Worm (Caenorhabditis elegans): ENCODE measurements around the gene srh-194.
"Not testable (repeated sequence)": the region's sequence is repeated elsewhere in the genome, so short reads cannot be mapped to it uniquely, and the experiment has no call there.

Gene srh-194

ce11 chrV:4293425-4293824 lies at the start of gene srh-194:
TSS of gene srh-194 (minus strand) at chrV:4293525.
- not testable (repeated sequence) for TF ChIP-seq dao-5, W03F9.2, him-1 (tag; optimal IDR thresholded peaks at IDR 0.05)

ce11 chrV:4341736-4342135 lies 48.4 kb upstream of the srh-194 start:
- TF ChIP-seq him-1 (tag; optimal IDR thresholded peaks at IDR 0.05) (no peak), W03F9.2 (tag; optimal IDR thresholded peaks at IDR 0.05) (no peak), dao-5 (tag; optimal IDR thresholded peaks at IDR 0.05) (no peak)

ce11 chrV:4341208-4341607 lies 47.9 kb upstream of the srh-194 start, which contains the start of gene glrx-3:
TSS of gene glrx-3 (minus strand) at chrV:4341308.
- TF ChIP-seq dao-5 (tag; optimal IDR thresholded peaks at IDR 0.05) (no peak), him-1 (tag; optimal IDR thresholded peaks at IDR 0.05) (no peak), W03F9.2 (tag; optimal IDR thresholded peaks at IDR 0.05) (no peak)

ce11 chrV:4339479-4339878 lies 46.2 kb upstream of the srh-194 start:
- TF ChIP-seq him-1 (tag; optimal IDR thresholded peaks at IDR 0.05) (no peak), W03F9.2 (tag; optimal IDR thresholded peaks at IDR 0.05) (no peak), dao-5 (tag; optimal IDR thresholded peaks at IDR 0.05) (no peak)

ce11 chrV:4336462-4336861 lies 43.1 kb upstream of the srh-194 start, which contains the start of gene irld-1:
TSS of gene irld-1 (plus strand) at chrV:4336762.
- TF ChIP-seq dao-5, W03F9.2, him-1 (tag; optimal IDR thresholded peaks at IDR 0.05): not testable (repeated sequence)

- TF ChIP-seq dao-5 (tag; optimal IDR thresholded peaks at IDR 0.05) (no peak), W03F9.2 (tag; optimal IDR thresholded peaks at IDR 0.05) (no peak), him-1 (tag; optimal IDR thresholded peaks at IDR 0.05) (no peak)
These were observed 39.1 kb upstream of the srh-194 start, which contains the start of gene oac-12 for ce11 chrV:4332450-4332849. TSS of gene oac-12 (minus strand) at chrV:4332550.

ce11 chrV:4330820-4331219 lies 37.5 kb upstream of the srh-194 start:
- TF ChIP-seq W03F9.2 (tag; optimal IDR thresholded peaks at IDR 0.05), result no peak
- TF ChIP-seq him-1 (tag; optimal IDR thresholded peaks at IDR 0.05), result no peak
- no peak for TF ChIP-seq dao-5 (tag; optimal IDR thresholded peaks at IDR 0.05)

ce11 chrV:4326841-4327240 lies 33.5 kb upstream of the srh-194 start, which contains the start of gene D2063.1:
TSS of gene D2063.1 (plus strand) at chrV:4327121.
- no peak for TF ChIP-seq W03F9.2 (tag; optimal IDR thresholded peaks at IDR 0.05)
- TF ChIP-seq him-1 (tag; optimal IDR thresholded peaks at IDR 0.05), result no peak
- no peak for TF ChIP-seq dao-5 (tag; optimal IDR thresholded peaks at IDR 0.05)

- TF ChIP-seq him-1 (tag; optimal IDR thresholded peaks at IDR 0.05) (no peak), W03F9.2 (tag; optimal IDR thresholded peaks at IDR 0.05) (no peak), dao-5 (tag; optimal IDR thresholded peaks at IDR 0.05) (no peak)
These were observed 32.1 kb upstream of the srh-194 start, which contains the start of gene nhr-125 for ce11 chrV:4325415-4325814. TSS of gene nhr-125 (minus strand) at chrV:4325515.

- no peak for TF ChIP-seq dao-5 (tag; optimal IDR thresholded peaks at IDR 0.05)
- no peak for TF ChIP-seq him-1 (tag; optimal IDR thresholded peaks at IDR 0.05)
- no peak for TF ChIP-seq W03F9.2 (tag; optimal IDR thresholded peaks at IDR 0.05)
These were observed 29.4 kb upstream of the srh-194 start, which contains the start of gene R02D1.2 for ce11 chrV:4322706-4323105. TSS of gene R02D1.2 (minus strand) at chrV:4322806.

ce11 chrV:4319867-4320266 lies 26.5 kb upstream of the srh-194 start, which contains the start of gene ZC132.9:
TSS of gene ZC132.9 (minus strand) at chrV:4319967.
- TF ChIP-seq W03F9.2 (tag; optimal IDR thresholded peaks at IDR 0.05) (no peak), dao-5 (tag; optimal IDR thresholded peaks at IDR 0.05) (no peak), him-1 (tag; optimal IDR thresholded peaks at IDR 0.05) (no peak)

ce11 chrV:4315057-4315456 lies 21.7 kb upstream of the srh-194 start, which contains the start of gene srh-192:
TSS of gene srh-192 (minus strand) at chrV:4315157.
- TF ChIP-seq dao-5 (tag; optimal IDR thresholded peaks at IDR 0.05), result no peak
- TF ChIP-seq him-1 (tag; optimal IDR thresholded peaks at IDR 0.05), result no peak

ce11 chrV:4304240-4304639 lies 10.9 kb upstream of the srh-194 start:
- TF ChIP-seq him-1 (tag; optimal IDR thresholded peaks at IDR 0.05) (no peak), W03F9.2 (tag; optimal IDR thresholded peaks at IDR 0.05) (no peak), dao-5 (tag; optimal IDR thresholded peaks at IDR 0.05) (no peak)

- no peak for TF ChIP-seq dao-5 (tag; optimal IDR thresholded peaks at IDR 0.05)
- no peak for TF ChIP-seq W03F9.2 (tag; optimal IDR thresholded peaks at IDR 0.05)
- TF ChIP-seq him-1 (tag; optimal IDR thresholded peaks at IDR 0.05), result no peak
These were observed 10.5 kb upstream of the srh-194 start for ce11 chrV:4303793-4304192.

ce11 chrV:4302842-4303241 lies 9.5 kb upstream of the srh-194 start:
- TF ChIP-seq him-1 (tag; optimal IDR thresholded peaks at IDR 0.05), result no peak
- no peak for TF ChIP-seq W03F9.2 (tag; optimal IDR thresholded peaks at IDR 0.05)
- no peak for TF ChIP-seq dao-5 (tag; optimal IDR thresholded peaks at IDR 0.05)

Measured in whole organism, L4/young adult.